ENCODE assay signal across 4 fruit fly cellular contexts in genomic region chr2L:12423106-12423836, dm6.
TF ChIP-seq lines count a peak whose summit lies in the region.

Gene vir-1 (minus strand): TSS chr2L:12423439.

- TF ChIP-seq CTCF in whole organism, embryonic (GFP tag; optimal IDR thresholded peaks at IDR 0.05; lab: Kevin White, UChicago): no peak

TF ChIP-seq in whole organism, embryonic, 481 proteins besides CTCF, POLR2A, EP300 and RAD21 (continues in another document):
- TF ChIP-seq sens (GFP tag; lab: Kevin White, UChicago) (peak; percentile 62), br (optimal IDR thresholded peaks at IDR 0.05; lab: Kevin White, UChicago) (no peak), CG30403 (GFP tag; optimal IDR thresholded peaks at IDR 0.05; lab: Kevin White, UChicago) (no peak), CG3847 (GFP tag; IDR thresholded peaks at IDR 0.05; lab: Robert Waterston, UW) (no peak), psq (GFP tag; optimal IDR thresholded peaks at IDR 0.05; lab: Kevin White, UChicago) (no peak), chinmo (GFP tag; IDR thresholded peaks at IDR 0.05; lab: Robert Waterston, UW; ENCODE audit: partially characterized antibody) (peak; percentile 79; the same call in 1 of the 4 replicates), Mes4 (GFP tag; optimal IDR thresholded peaks at IDR 0.05; lab: Kevin White, UChicago) (no peak), fd3F (GFP tag; optimal IDR thresholded peaks at IDR 0.05; lab: Kevin White, UChicago) (no peak), ind (GFP tag; optimal IDR thresholded peaks at IDR 0.05; lab: Kevin White, UChicago) (no peak), CG3838 (GFP tag; optimal IDR thresholded peaks at IDR 0.05; lab: Kevin White, UChicago) (no peak), CG11560 (tag; IDR thresholded peaks at IDR 0.05; lab: Robert Waterston, UW) (no peak), gcm (GFP tag; optimal IDR thresholded peaks at IDR 0.05; lab: Kevin White, UChicago) (no peak), B-H1 (GFP tag; IDR thresholded peaks at IDR 0.05; lab: Robert Waterston, UW) (no peak), sqz (GFP tag; optimal IDR thresholded peaks at IDR 0.05; lab: Kevin White, UChicago) (peak; percentile 38), CrebB (tag; optimal IDR thresholded peaks at IDR 0.05; lab: Kevin White, UChicago) (no peak), CG18476 (GFP tag; optimal IDR thresholded peaks at IDR 0.05; lab: Kevin White, UChicago) (no peak), Trl (optimal IDR thresholded peaks at IDR 0.05; lab: Kevin White, UChicago) (peak in 1 of 2 experiments; percentile 43), Trl (GFP tag; optimal IDR thresholded peaks at IDR 0.05; lab: Kevin White, UChicago) (no peak), tio (GFP tag; optimal IDR thresholded peaks at IDR 0.05; lab: Kevin White, UChicago) (no peak), btn (GFP tag; optimal IDR thresholded peaks at IDR 0.05; lab: Kevin White, UChicago) (no peak), Hey (tag; optimal IDR thresholded peaks at IDR 0.05; lab: Kevin White, UChicago) (no peak), NFAT (GFP tag; IDR thresholded peaks at IDR 0.05; lab: Robert Waterston, UW) (peak; percentile 49; the same call in 1 of the 2 replicates), sna (GFP tag; IDR thresholded peaks at IDR 0.05; lab: Robert Waterston, UW; ENCODE audit: partially characterized antibody) (no peak)

TF ChIP-seq in whole organism, prepupa, 60 proteins besides CTCF, POLR2A, EP300 and RAD21:
- no peak for TF ChIP-seq Ets21C (GFP tag; optimal IDR thresholded peaks at IDR 0.05; lab: Kevin White, UChicago)
- no peak for TF ChIP-seq CG6276 (GFP tag; optimal IDR thresholded peaks at IDR 0.05; lab: Kevin White, UChicago)
- peak; percentile 52 for TF ChIP-seq Blimp-1 (GFP tag; optimal IDR thresholded peaks at IDR 0.05; lab: Kevin White, UChicago)
- peak in 1 of 2 experiments; percentile 15 for TF ChIP-seq ss (GFP tag; optimal IDR thresholded peaks at IDR 0.05; lab: Kevin White, UChicago)
- TF ChIP-seq Eip78C (GFP tag; lab: Kevin White, UChicago): peak; percentile 61
- TF ChIP-seq CG6808 (GFP tag; optimal IDR thresholded peaks at IDR 0.05; lab: Kevin White, UChicago): peak; percentile 8
- peak; percentile 8 for TF ChIP-seq CG8632 (GFP tag; optimal IDR thresholded peaks at IDR 0.05; lab: Kevin White, UChicago)
- peak; percentile 32 for TF ChIP-seq Met (GFP tag; optimal IDR thresholded peaks at IDR 0.05; lab: Kevin White, UChicago)
- peak; percentile 33 for TF ChIP-seq topi (GFP tag; optimal IDR thresholded peaks at IDR 0.05; lab: Kevin White, UChicago)
- no peak for TF ChIP-seq OdsH (GFP tag; optimal IDR thresholded peaks at IDR 0.05; lab: Kevin White, UChicago)
- no peak for TF ChIP-seq CG1621 (tag; optimal IDR thresholded peaks at IDR 0.05; lab: Kevin White, UChicago)
- TF ChIP-seq esn (GFP tag; optimal IDR thresholded peaks at IDR 0.05; lab: Kevin White, UChicago): peak; percentile 25
- no peak for TF ChIP-seq CG34406 (GFP tag; optimal IDR thresholded peaks at IDR 0.05; lab: Kevin White, UChicago)
- TF ChIP-seq fkh (GFP tag; optimal IDR thresholded peaks at IDR 0.05; lab: Kevin White, UChicago): peak; percentile 6
- peak; percentile 15 for TF ChIP-seq Sox102F (GFP tag; optimal IDR thresholded peaks at IDR 0.05; lab: Kevin White, UChicago)
TF ChIP-seq in whole organism, prepupa: peak in this region for 10.

TF ChIP-seq in whole organism, pupa, 21 proteins besides CTCF, POLR2A, EP300 and RAD21:
- TF ChIP-seq Pif1A (GFP tag; optimal IDR thresholded peaks at IDR 0.05; lab: Kevin White, UChicago) (peak; percentile 3), CG4496 (GFP tag; IDR thresholded peaks at IDR 0.05; lab: Robert Waterston, UW) (0 out of 3 replicates have a peak, but pooled peaks have one; percentile 32), CG10348 (GFP tag; IDR thresholded peaks at IDR 0.05; lab: Robert Waterston, UW) (no peak)
TF ChIP-seq in whole organism, pupa: peak in this region for 2.

TF ChIP-seq in whole organism, wandering third instar larva, 38 proteins besides CTCF, POLR2A, EP300 and RAD21:
- TF ChIP-seq Abd-B (GFP tag; optimal IDR thresholded peaks at IDR 0.05; lab: Kevin White, UChicago): no peak
- TF ChIP-seq psq (GFP tag; optimal IDR thresholded peaks at IDR 0.05; lab: Kevin White, UChicago): peak; percentile 19
- TF ChIP-seq Mio (GFP tag; optimal IDR thresholded peaks at IDR 0.05; lab: Kevin White, UChicago): no peak
- no peak for TF ChIP-seq dl (GFP tag; optimal IDR thresholded peaks at IDR 0.05; lab: Kevin White, UChicago; ENCODE audit: insufficient read depth in 1 of 2, partially characterized antibody in 2 of 2)
- no peak for TF ChIP-seq OdsH (GFP tag; optimal IDR thresholded peaks at IDR 0.05; lab: Kevin White, UChicago)
- TF ChIP-seq Vsx2 (GFP tag; optimal IDR thresholded peaks at IDR 0.05; lab: Kevin White, UChicago; ENCODE audit: partially characterized antibody): no peak
- TF ChIP-seq Dif (GFP tag; optimal IDR thresholded peaks at IDR 0.05; lab: Kevin White, UChicago; ENCODE audit: partially characterized antibody): peak; percentile 36

Comparison
In these comparisons a context has a peak if more than half of its experiments do, and no peak if none do; other contexts are left out.
1. Of the 7 proteins assayed by ChIP-seq in both whole organism, embryonic and whole organism, prepupa: peak only in whole organism, embryonic: none; only in whole organism, prepupa: Blimp-1 and Sox102F; in both: none; in neither: 5.